Worm (Caenorhabditis elegans) whole organism, L2 larva: Measurements from ENCODE around the gene ZC13.10.

ENCODE experiments used
- C34F6.9 ChIP-seq: fragments of 150-350 bp; optimal IDR thresholded peaks from 2 replicates; lab custom pipeline; 2014; ENCODE audit warnings: missing biosample characterization, missing genetic modification characterization
- F13H6.1 ChIP-seq: sonication (generic microtip); optimal IDR thresholded peaks from 2 replicates; lab custom pipeline; 2016; ENCODE audit warnings: missing genetic modification characterization, missing compliant biosample characterization
- R02D3.7 ChIP-seq: fragments of 150-350 bp; optimal IDR thresholded peaks from 2 replicates; lab custom pipeline; 2014; ENCODE audit warnings: missing biosample characterization, missing genetic modification characterization
- Y55F3AM.14 ChIP-seq: fragments of 200-800 bp; sonication (Bioruptor generic); optimal IDR thresholded peaks from 2 replicates; lab custom pipeline; 2018; ENCODE audit warnings: mild to moderate bottlenecking, missing genetic modification characterization, missing compliant biosample characterization
- alr-1 ChIP-seq: fragments of 150-350 bp; optimal IDR thresholded peaks from 2 replicates; lab custom pipeline; 2014; ENCODE audit warnings: missing biosample characterization, missing genetic modification characterization
- aly-2 ChIP-seq: fragments of 150-350 bp; optimal IDR thresholded peaks from 2 replicates; lab custom pipeline; 2014; ENCODE audit warnings: missing biosample characterization, missing genetic modification characterization
- ama-1 ChIP-seq: fragments of 150-350 bp; optimal IDR thresholded peaks from 2 replicates; lab custom pipeline; 2018; ENCODE audit warnings: inconsistent platforms
- blmp-1 ChIP-seq: sonication (generic microtip); optimal IDR thresholded peaks from 2 replicates; lab custom pipeline; 2017; ENCODE audit warnings: missing genetic modification characterization, mild to moderate bottlenecking, missing compliant biosample characterization, antibody characterized with exemption, moderate library complexity; ENCODE audit not compliant: insufficient read depth
- ceh-16 ChIP-seq: fragments of 150-350 bp; optimal IDR thresholded peaks from 2 replicates; lab custom pipeline; 2014; ENCODE audit warnings: missing biosample characterization, missing genetic modification characterization
- ceh-82 ChIP-seq: fragments of 150-350 bp; optimal IDR thresholded peaks from 2 replicates; lab custom pipeline; 2014; ENCODE audit warnings: missing biosample characterization, missing genetic modification characterization
- crh-2 ChIP-seq: sonication (generic microtip); optimal IDR thresholded peaks from 2 replicates; lab custom pipeline; 2017; ENCODE audit warnings: missing biosample characterization, missing genetic modification characterization
- dmd-4 ChIP-seq: sonication (generic microtip); optimal IDR thresholded peaks from 2 replicates; lab custom pipeline; 2017; ENCODE audit warnings: missing biosample characterization, missing genetic modification characterization
- fos-1 ChIP-seq: fragments of 150-350 bp; optimal IDR thresholded peaks from 2 replicates; lab custom pipeline; 2014; ENCODE audit warnings: missing biosample characterization, missing genetic modification characterization
- gmeb-1 ChIP-seq: fragments of 150-350 bp; optimal IDR thresholded peaks from 2 replicates; lab custom pipeline; 2014; ENCODE audit warnings: missing biosample characterization, missing genetic modification characterization
- lin-11 ChIP-seq: fragments of 150-350 bp; sonication (generic microtip); optimal IDR thresholded peaks from 2 replicates; lab custom pipeline; 2014; ENCODE audit warnings: missing biosample characterization, missing genetic modification characterization, inconsistent platforms, mixed read lengths
- lin-39 ChIP-seq: fragments of 150-350 bp; optimal IDR thresholded peaks from 2 replicates; lab custom pipeline; 2014; ENCODE audit warnings: missing biosample characterization, missing genetic modification reagents, missing genetic modification characterization
- lsy-2 ChIP-seq, 2 experiments: fragments of 150-350 bp in 1 of 2; sonication (generic microtip) in 1 of 2; optimal IDR thresholded peaks; 2 replicates each; lab custom pipeline; 2014 to 2017; ENCODE audit warnings: missing biosample characterization in 2 of 2, missing genetic modification characterization in 2 of 2
- mab-5 ChIP-seq: fragments of 150-350 bp; optimal IDR thresholded peaks from 2 replicates; lab custom pipeline; 2014; ENCODE audit warnings: missing biosample characterization, missing genetic modification characterization
- mbf-1 ChIP-seq: sonication (generic microtip); optimal IDR thresholded peaks from 2 replicates; lab custom pipeline; 2017; ENCODE audit warnings: missing biosample characterization, missing genetic modification characterization
- mdl-1 ChIP-seq, 2 experiments: fragments of 150-350 bp in 1 of 2; sonication (generic microtip) in 1 of 2; optimal IDR thresholded peaks; 2 replicates each; lab custom pipeline; 2017; ENCODE audit warnings: missing biosample characterization in 2 of 2, missing genetic modification characterization in 2 of 2
- nhr-10 ChIP-seq: sonication (generic microtip); optimal IDR thresholded peaks from 2 replicates; lab custom pipeline; 2017; ENCODE audit warnings: missing biosample characterization, missing genetic modification characterization
- nhr-11 ChIP-seq: fragments of 150-350 bp; optimal IDR thresholded peaks from 2 replicates; lab custom pipeline; 2014; ENCODE audit warnings: missing biosample characterization, missing genetic modification characterization
- nhr-12 ChIP-seq: fragments of 150-350 bp; optimal IDR thresholded peaks from 2 replicates; lab custom pipeline; 2014; ENCODE audit warnings: missing biosample characterization, missing genetic modification characterization
- nhr-21 ChIP-seq: fragments of 150-350 bp; optimal IDR thresholded peaks from 2 replicates; lab custom pipeline; 2014; ENCODE audit warnings: missing biosample characterization, missing genetic modification characterization
- nhr-23 ChIP-seq: fragments of 150-350 bp; optimal IDR thresholded peaks from 2 replicates; lab custom pipeline; 2014; ENCODE audit warnings: missing biosample characterization, missing genetic modification reagents, missing genetic modification characterization
- nhr-237 ChIP-seq: fragments of 150-350 bp; optimal IDR thresholded peaks from 2 replicates; lab custom pipeline; 2014; ENCODE audit warnings: missing biosample characterization, missing genetic modification characterization
- nhr-6 ChIP-seq: fragments of 150-350 bp; optimal IDR thresholded peaks from 2 replicates; lab custom pipeline; 2014; ENCODE audit warnings: missing biosample characterization, missing genetic modification characterization
- peb-1 ChIP-seq: fragments of 150-350 bp; optimal IDR thresholded peaks from 2 replicates; lab custom pipeline; 2014; ENCODE audit warnings: missing biosample characterization, missing genetic modification characterization
- skn-1 ChIP-seq: sonication (generic microtip); optimal IDR thresholded peaks from 2 replicates; lab custom pipeline; 2017; ENCODE audit warnings: missing biosample characterization, missing genetic modification characterization
- sma-3 ChIP-seq: sonication (generic microtip); optimal IDR thresholded peaks from 2 replicates; lab custom pipeline; 2016; ENCODE audit warnings: missing genetic modification reagents, missing genetic modification characterization, missing compliant biosample characterization
- sma-9 ChIP-seq, 2 experiments: fragments of 150-350 bp in 1 of 2; sonication (generic microtip) in 1 of 2; optimal IDR thresholded peaks; 2 replicates each; lab custom pipeline; 2014 to 2016; ENCODE audit warnings: missing genetic modification characterization in 2 of 2, mild to moderate bottlenecking in 1 of 2, missing biosample characterization in 1 of 2, missing compliant biosample characterization in 1 of 2, missing genetic modification reagents in 1 of 2, moderate library complexity in 1 of 2
- snpc-4 ChIP-seq: fragments of 150-350 bp; optimal IDR thresholded peaks from 2 replicates; lab custom pipeline; 2014; ENCODE audit warnings: missing biosample characterization, missing genetic modification characterization
- unc-39 ChIP-seq: fragments of 150-350 bp; optimal IDR thresholded peaks from 2 replicates; lab custom pipeline; 2014; ENCODE audit warnings: missing biosample characterization, missing genetic modification characterization
- unc-55 ChIP-seq: fragments of 150-350 bp; sonication (generic microtip); optimal IDR thresholded peaks from 3 replicates; lab custom pipeline; 2014; ENCODE audit warnings: missing biosample characterization, missing genetic modification reagents, missing genetic modification characterization
- unc-62 ChIP-seq: fragments of 150-350 bp; optimal IDR thresholded peaks from 2 replicates; lab custom pipeline; 2014; ENCODE audit warnings: missing biosample characterization, missing genetic modification reagents, missing genetic modification characterization
- zag-1 ChIP-seq: fragments of 150-350 bp; optimal IDR thresholded peaks from 2 replicates; lab custom pipeline; 2014; ENCODE audit warnings: missing biosample characterization, missing genetic modification characterization
- ztf-1 ChIP-seq: fragments of 200-800 bp; sonication (Bioruptor generic); conservative IDR thresholded peaks from 2 replicates; pipeline ENCODE4 v1.3.6; 2022; ENCODE audit warnings: missing genetic modification characterization, missing compliant biosample characterization

Gene ZC13.10

DNA sequence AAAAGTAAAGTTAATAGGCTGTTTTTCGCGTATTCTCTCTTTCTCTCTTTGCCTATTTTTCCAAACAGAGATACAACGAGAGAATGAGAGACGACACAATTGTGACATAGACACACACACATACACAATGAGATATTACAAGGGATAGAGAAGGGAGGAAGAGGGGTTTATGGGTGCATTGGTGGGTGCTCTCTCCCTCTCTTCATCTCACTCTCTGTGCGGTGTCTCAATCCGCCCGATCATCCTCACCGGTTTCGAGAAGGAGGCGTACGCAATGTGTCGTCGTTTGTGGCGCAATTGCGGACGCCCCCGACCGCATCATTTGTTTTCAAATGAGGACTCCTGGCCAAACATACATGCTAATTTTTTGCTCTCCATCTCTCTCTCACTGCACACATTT is 47.1 kb upstream of the ZC13.10 start (continued):
- TF ChIP-seq nhr-23: no peak
- no peak for TF ChIP-seq peb-1 (tag; lab: Kevin White, UChicago)
- TF ChIP-seq nhr-21 (tag; lab: Kevin White, UChicago): peak; percentile 87
- no peak for TF ChIP-seq nhr-11 (tag; lab: Kevin White, UChicago)
- peak; percentile 99 for TF ChIP-seq unc-55
- no peak for TF ChIP-seq mbf-1
- no peak for TF ChIP-seq nhr-12 (tag; lab: Kevin White, UChicago)
- TF ChIP-seq ama-1 (lab: Kevin White, UChicago): no peak

ce11 chrX:948783-949182 is 46.4 kb upstream of the ZC13.10 start, which contains the start of gene sms-2:
Gene sms-2 (minus strand): TSS chrX:948883.
- no peak for TF ChIP-seq skn-1 (tag; lab: Kevin White, UChicago)
- TF ChIP-seq mab-5 (tag; lab: Kevin White, UChicago): no peak
- TF ChIP-seq ama-1 (lab: Kevin White, UChicago): no peak
- no peak for TF ChIP-seq lin-39 (tag; lab: Kevin White, UChicago)
- TF ChIP-seq lin-11: no peak
- no peak for TF ChIP-seq crh-2 (tag; lab: Kevin White, UChicago)
- no peak for TF ChIP-seq mdl-1 (tag; optimal IDR thresholded peaks at IDR 0.05; lab: Kevin White, UChicago)
- no peak for TF ChIP-seq nhr-6
- TF ChIP-seq ceh-82: no peak
- TF ChIP-seq Y55F3AM.14 (GFP tag; lab: Kevin White, UChicago): no peak
- no peak for TF ChIP-seq nhr-11 (tag; lab: Kevin White, UChicago)

ce11 chrX:947885-948284 is 45.5 kb upstream of the ZC13.10 start:
- TF ChIP-seq unc-39 (no peak), mbf-1 (no peak), fos-1 (tag; lab: Kevin White, UChicago) (no peak), ama-1 (lab: Kevin White, UChicago) (no peak), ceh-16 (tag; lab: Kevin White, UChicago) (no peak), C34F6.9 (no peak), ztf-1 (GFP tag; lab: Robert Waterston, UW) (no peak), dmd-4 (tag; lab: Kevin White, UChicago) (no peak)

- TF ChIP-seq crh-2 (tag; lab: Kevin White, UChicago) (peak; percentile 64), sma-9 (GFP tag; optimal IDR thresholded peaks at IDR 0.05; lab: Kevin White, UChicago) (no peak), sma-9 (tag; optimal IDR thresholded peaks at IDR 0.05; lab: Kevin White, UChicago) (no peak), sma-3 (peak; percentile 2), fos-1 (tag; lab: Kevin White, UChicago) (peak; percentile 25), alr-1 (tag; lab: Kevin White, UChicago) (no peak), zag-1 (tag; lab: Kevin White, UChicago) (no peak), snpc-4 (tag; lab: Kevin White, UChicago) (no peak)
Measured at ce11 chrX:945669-946068, 43.3 kb upstream of the ZC13.10 start.

DNA sequence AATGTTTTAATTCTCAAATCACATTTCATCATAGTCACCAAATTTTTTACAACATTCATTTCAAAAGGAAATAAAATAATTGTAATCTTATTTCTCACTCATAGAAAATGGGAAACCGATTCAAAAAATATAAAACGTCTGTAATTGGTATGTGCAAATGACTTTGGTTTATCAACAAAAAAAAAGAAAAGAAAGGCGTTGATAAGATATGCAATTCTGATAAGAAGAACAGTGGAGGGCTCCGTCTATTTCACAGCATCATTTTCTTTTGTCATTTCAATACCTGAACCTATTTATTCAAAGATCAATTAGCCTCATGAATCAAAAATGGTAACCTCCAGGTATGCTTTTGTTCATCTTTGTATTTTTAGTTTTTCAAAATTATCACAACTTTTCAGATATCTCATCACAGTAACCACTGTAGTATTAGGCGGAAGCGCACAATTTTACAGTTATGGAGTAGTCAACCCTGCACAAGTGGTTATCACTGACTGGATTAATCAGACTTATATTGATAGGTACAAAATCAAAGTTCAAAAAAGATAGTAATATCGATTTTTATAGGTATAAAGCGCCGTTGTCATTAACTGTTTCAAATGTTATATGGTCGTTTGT is 36.0 kb upstream of the ZC13.10 start, which contains the start of gene F53H8.3:
TSS of gene F53H8.3 (plus strand) at position 275 of the 615 bp plus-strand sequence.
- TF ChIP-seq F13H6.1 (tag; lab: Kevin White, UChicago) (no peak), gmeb-1 (tag; lab: Kevin White, UChicago) (no peak), fos-1 (tag; lab: Kevin White, UChicago) (peak; percentile 75)

DNA sequence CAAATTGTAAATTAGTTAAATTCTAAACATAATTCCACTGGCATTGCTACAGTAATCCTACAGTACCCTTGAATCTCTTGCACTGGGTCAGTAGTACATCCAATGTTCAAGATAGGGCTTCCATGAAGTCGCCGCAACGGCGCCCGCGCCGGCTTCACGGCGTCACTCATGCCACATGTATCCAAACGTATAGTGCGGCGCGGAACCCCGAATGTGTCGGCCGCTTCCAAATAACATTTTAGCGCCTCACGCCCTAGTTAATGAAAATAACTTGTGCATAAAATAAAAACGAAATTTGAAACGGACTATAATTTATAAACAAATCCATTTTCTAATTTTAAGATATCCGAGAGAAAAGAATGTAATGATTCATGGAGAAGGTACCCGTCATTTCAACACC is 33.6 kb upstream of the ZC13.10 start:
- no peak for TF ChIP-seq lsy-2 (tag; optimal IDR thresholded peaks at IDR 0.05; lab: Kevin White, UChicago)
- peak; percentile 73 for TF ChIP-seq snpc-4 (tag; lab: Kevin White, UChicago)

DNA sequence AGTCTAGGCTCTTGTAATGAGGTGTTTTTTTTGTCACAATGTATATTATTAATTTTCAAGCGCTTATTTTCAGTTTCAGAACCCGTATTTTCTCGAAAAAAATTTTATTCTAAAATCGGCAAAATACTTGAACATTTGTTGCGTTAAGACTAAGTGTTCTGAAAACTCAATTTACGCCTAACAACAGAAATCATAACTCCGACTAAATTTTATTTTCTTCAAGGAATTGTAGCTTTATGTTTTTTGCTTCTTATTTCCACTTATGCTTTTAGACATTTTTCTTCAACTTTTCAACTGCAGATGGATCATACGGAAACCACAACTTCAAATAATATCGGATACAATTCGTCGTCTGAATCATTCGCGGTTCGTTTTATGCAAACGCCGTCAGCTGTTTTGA is 31.1 kb upstream of the ZC13.10 start, which contains the start of gene F35H12.1:
TSS of gene F35H12.1 (plus strand) at position 301 of the 400 bp plus-strand sequence.
- TF ChIP-seq aly-2: no peak
- TF ChIP-seq nhr-237: no peak
- no peak for TF ChIP-seq unc-62 (GFP tag; lab: Kevin White, UChicago)
- no peak for TF ChIP-seq nhr-10 (tag; lab: Kevin White, UChicago)
- TF ChIP-seq ceh-82: no peak
- TF ChIP-seq nhr-11 (tag; lab: Kevin White, UChicago): no peak
- TF ChIP-seq sma-3: no peak
- no peak for TF ChIP-seq F13H6.1 (tag; lab: Kevin White, UChicago)
- TF ChIP-seq mdl-1 (tag; optimal IDR thresholded peaks at IDR 0.05; lab: Kevin White, UChicago): no peak
- no peak for TF ChIP-seq nhr-12 (tag; lab: Kevin White, UChicago)
- no peak for TF ChIP-seq ztf-1 (GFP tag; lab: Robert Waterston, UW)
- no peak for TF ChIP-seq mab-5 (tag; lab: Kevin White, UChicago)
- no peak for TF ChIP-seq Y55F3AM.14 (GFP tag; lab: Kevin White, UChicago)
- TF ChIP-seq R02D3.7 (tag; lab: Kevin White, UChicago): no peak
- no peak for TF ChIP-seq blmp-1 (tag; lab: Kevin White, UChicago)
- no peak for TF ChIP-seq sma-9 (GFP tag; optimal IDR thresholded peaks at IDR 0.05; lab: Kevin White, UChicago)
- TF ChIP-seq sma-9 (tag; optimal IDR thresholded peaks at IDR 0.05; lab: Kevin White, UChicago): no peak
